Worm (Caenorhabditis elegans): Measurements from ENCODE around the gene aexr-2.

- TF ChIP-seq R02D3.7 (tag; optimal IDR thresholded peaks at IDR 0.05) (no peak), egl-27 (tag; optimal IDR thresholded peaks at IDR 0.05) (no peak), mdl-1 (tag; optimal IDR thresholded peaks at IDR 0.05) (no peak), lin-15B (tag; optimal IDR thresholded peaks at IDR 0.05) (no peak), elt-3 (tag; optimal IDR thresholded peaks at IDR 0.05) (no peak), ztf-11 (tag; optimal IDR thresholded peaks at IDR 0.05) (no peak), lsy-12 (tag; optimal IDR thresholded peaks at IDR 0.05) (no peak), elt-2 (tag; optimal IDR thresholded peaks at IDR 0.05) (no peak), pha-4 (tag; optimal IDR thresholded peaks at IDR 0.05) (no peak), nhr-237 (tag; optimal IDR thresholded peaks at IDR 0.05) (no peak), zag-1 (tag; optimal IDR thresholded peaks at IDR 0.05) (no peak)
Observed at ce11 chrX:6588495-6588894, 42.8 kb downstream of the aexr-2 start, which contains the start of gene fbxl-4.
